Worm (Caenorhabditis elegans) whole organism, mixed stage, embryonic: ENCODE data around the gene F40G9.5.

Experiments
- M03D4.4 ChIP-seq: sonication (generic microtip); optimal IDR thresholded peaks from 2 replicates; lab custom pipeline; 2017; ENCODE audit warnings: mild to moderate bottlenecking, missing genetic modification characterization, missing compliant biosample characterization
- bed-3 ChIP-seq: fragments of 200-800 bp; sonication (Bioruptor generic); optimal IDR thresholded peaks from 3 replicates; lab custom pipeline; 2018; ENCODE audit warnings: mild to moderate bottlenecking, missing genetic modification characterization, moderate library complexity, missing compliant biosample characterization
- blmp-1 ChIP-seq: fragments of 150-350 bp; optimal IDR thresholded peaks from 2 replicates; lab custom pipeline; 2014; ENCODE audit warnings: missing biosample characterization, missing genetic modification characterization
- ceh-43 ChIP-seq: fragments of 200-800 bp; sonication (Bioruptor generic); optimal IDR thresholded peaks from 2 replicates; lab custom pipeline; 2018; ENCODE audit warnings: mild to moderate bottlenecking, missing genetic modification characterization, moderate library complexity, missing compliant biosample characterization
- ceh-83 ChIP-seq: fragments of 200-800 bp; sonication (Bioruptor generic); optimal IDR thresholded peaks from 2 replicates; lab custom pipeline; 2018; ENCODE audit warnings: mild to moderate bottlenecking, missing genetic modification characterization, missing compliant biosample characterization
- ces-1 ChIP-seq: fragments of 150-350 bp; optimal IDR thresholded peaks from 2 replicates; lab custom pipeline; 2014; ENCODE audit warnings: missing biosample characterization, missing genetic modification reagents, missing genetic modification characterization
- cnd-1 ChIP-seq: fragments of 200-800 bp; sonication (Bioruptor generic); optimal IDR thresholded peaks from 2 replicates; lab custom pipeline; 2018; ENCODE audit warnings: mild to moderate bottlenecking, missing genetic modification characterization, missing compliant biosample characterization
- elt-1 ChIP-seq: sonication (generic microtip); optimal IDR thresholded peaks from 2 replicates; lab custom pipeline; 2017; ENCODE audit warnings: missing genetic modification characterization, mild to moderate bottlenecking, missing compliant biosample characterization, antibody characterized with exemption, moderate library complexity, borderline replicate concordance; ENCODE audit not compliant: insufficient read depth
- elt-3 ChIP-seq: fragments of 150-350 bp; optimal IDR thresholded peaks from 2 replicates; lab custom pipeline; 2014; ENCODE audit warnings: missing biosample characterization, missing genetic modification characterization
- flh-1 ChIP-seq: fragments of 200-800 bp; sonication (Bioruptor generic); optimal IDR thresholded peaks from 2 replicates; lab custom pipeline; 2018; ENCODE audit warnings: mild to moderate bottlenecking, missing genetic modification characterization, moderate library complexity, missing compliant biosample characterization
- ham-2 ChIP-seq: fragments of 200-800 bp; sonication (Bioruptor generic); optimal IDR thresholded peaks from 2 replicates; lab custom pipeline; 2018; ENCODE audit warnings: mild to moderate bottlenecking, missing genetic modification characterization, missing compliant biosample characterization
- hlh-1 ChIP-seq: fragments of 150-350 bp; optimal IDR thresholded peaks from 2 replicates; lab custom pipeline; 2014; ENCODE audit warnings: missing biosample characterization, missing genetic modification reagents, missing genetic modification characterization
- lin-13 ChIP-seq: fragments of 150-350 bp; optimal IDR thresholded peaks from 2 replicates; lab custom pipeline; 2014; ENCODE audit warnings: missing biosample characterization, missing genetic modification characterization
- lin-32 ChIP-seq: fragments of 200-800 bp; sonication (Bioruptor generic); optimal IDR thresholded peaks from 2 replicates; lab custom pipeline; 2018; ENCODE audit warnings: mild to moderate bottlenecking, missing genetic modification characterization, missing compliant biosample characterization
- lsy-2 ChIP-seq: fragments of 150-350 bp; optimal IDR thresholded peaks from 2 replicates; lab custom pipeline; 2014; ENCODE audit warnings: missing biosample characterization, missing genetic modification characterization
- mab-5 ChIP-seq: fragments of 150-350 bp; optimal IDR thresholded peaks from 2 replicates; lab custom pipeline; 2014; ENCODE audit warnings: missing biosample characterization, missing genetic modification characterization
- mep-1 ChIP-seq: fragments of 150-350 bp; optimal IDR thresholded peaks from 2 replicates; lab custom pipeline; 2017; ENCODE audit warnings: missing biosample characterization, missing genetic modification reagents, missing genetic modification characterization, inconsistent platforms
- mls-2 ChIP-seq: sonication (generic microtip); optimal IDR thresholded peaks from 2 replicates; lab custom pipeline; 2016; ENCODE audit warnings: mild to moderate bottlenecking, missing genetic modification characterization, moderate library complexity, missing compliant biosample characterization
- nhr-12 ChIP-seq: fragments of 150-350 bp; optimal IDR thresholded peaks from 2 replicates; lab custom pipeline; 2014; ENCODE audit warnings: missing biosample characterization, missing genetic modification characterization
- nhr-2 ChIP-seq: fragments of 150-350 bp; optimal IDR thresholded peaks from 2 replicates; lab custom pipeline; 2014; ENCODE audit warnings: missing biosample characterization, missing genetic modification characterization
- nhr-237 ChIP-seq: fragments of 150-350 bp; optimal IDR thresholded peaks from 2 replicates; lab custom pipeline; 2014; ENCODE audit warnings: missing biosample characterization, missing genetic modification characterization
- nhr-28 ChIP-seq: fragments of 150-350 bp; optimal IDR thresholded peaks from 2 replicates; lab custom pipeline; 2014; ENCODE audit warnings: missing biosample characterization, missing genetic modification characterization
- nhr-76 ChIP-seq: sonication (generic microtip); optimal IDR thresholded peaks from 2 replicates; lab custom pipeline; 2017; ENCODE audit warnings: missing biosample characterization, missing genetic modification characterization
- pha-4 ChIP-seq: fragments of 150-350 bp; optimal IDR thresholded peaks from 2 replicates; lab custom pipeline; 2018; ENCODE audit warnings: missing biosample characterization, missing genetic modification reagents, missing genetic modification characterization
- snpc-4 ChIP-seq: fragments of 150-350 bp; optimal IDR thresholded peaks from 2 replicates; lab custom pipeline; 2014; ENCODE audit warnings: missing biosample characterization, missing genetic modification characterization
- sptf-1 ChIP-seq: sonication (generic microtip); optimal IDR thresholded peaks from 2 replicates; lab custom pipeline; 2017; ENCODE audit warnings: mild to moderate bottlenecking, missing genetic modification characterization, moderate library complexity, missing compliant biosample characterization
- unc-120 ChIP-seq: sonication (generic microtip); optimal IDR thresholded peaks from 2 replicates; lab custom pipeline; 2017; ENCODE audit warnings: missing genetic modification characterization, missing compliant biosample characterization; ENCODE audit not compliant: poor library complexity, severe bottlenecking
- unc-39 ChIP-seq: fragments of 150-350 bp; optimal IDR thresholded peaks from 2 replicates; lab custom pipeline; 2014; ENCODE audit warnings: missing biosample characterization, missing genetic modification characterization
- unc-62 ChIP-seq: fragments of 150-350 bp; optimal IDR thresholded peaks from 2 replicates; lab custom pipeline; 2014; ENCODE audit warnings: missing biosample characterization, missing genetic modification reagents, missing genetic modification characterization
- zip-8 ChIP-seq: fragments of 150-350 bp; optimal IDR thresholded peaks from 2 replicates; lab custom pipeline; 2014; ENCODE audit warnings: missing biosample characterization, missing genetic modification characterization
- ztf-11 ChIP-seq: fragments of 150-350 bp; optimal IDR thresholded peaks from 2 replicates; lab custom pipeline; 2014; ENCODE audit warnings: missing biosample characterization, missing genetic modification characterization

Gene F40G9.5

DNA sequence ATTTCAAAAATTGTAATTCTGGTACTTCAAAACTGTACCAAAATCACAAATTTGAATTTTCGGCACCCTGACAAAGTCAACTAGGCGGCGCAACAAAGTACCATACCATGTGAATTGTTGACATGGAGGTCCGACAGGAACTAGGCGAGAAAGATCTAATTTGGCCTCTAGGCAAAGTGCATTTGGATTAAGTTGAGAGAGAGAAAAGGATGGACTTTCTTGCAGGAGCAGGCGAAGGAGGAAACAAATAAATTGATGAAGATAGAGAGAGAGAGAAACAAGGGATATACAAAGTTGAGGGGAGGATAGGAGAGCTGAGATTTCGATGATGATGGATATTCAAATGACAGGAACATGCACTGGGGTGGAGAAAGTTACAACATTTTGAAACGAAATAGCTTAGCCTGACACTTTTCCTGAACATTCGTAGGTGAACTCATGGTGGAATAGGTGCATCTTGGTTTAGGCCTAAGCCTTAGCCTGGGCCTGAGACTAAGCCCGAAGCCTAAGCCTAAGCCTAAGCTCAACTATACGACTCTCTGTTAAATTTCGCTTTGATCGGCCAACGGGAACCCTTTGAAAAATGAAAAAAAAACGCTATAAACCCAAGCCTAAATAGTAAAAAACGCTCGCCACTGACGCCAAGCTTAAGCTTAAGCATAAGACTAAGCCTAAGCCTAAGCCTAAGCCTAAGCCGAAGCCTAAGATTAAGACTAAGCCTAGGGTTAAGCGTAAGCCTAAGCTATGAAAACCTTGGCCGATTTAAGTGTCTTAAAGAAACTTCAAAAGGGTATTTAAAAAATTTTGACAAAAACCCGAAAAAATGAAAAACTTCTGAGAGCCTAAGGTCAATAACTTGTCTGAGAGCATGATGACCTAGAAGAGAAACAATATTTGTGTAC, 28.0 kb downstream of the F40G9.5 start:
- TF ChIP-seq sptf-1 (tag; lab: Kevin White, UChicago) (no peak), nhr-28 (tag; lab: Kevin White, UChicago) (no peak), lin-13 (no peak), nhr-2 (tag; lab: Kevin White, UChicago) (no peak), ces-1 (GFP tag; lab: Kevin White, UChicago) (peak; percentile 98), lin-32 (no peak), unc-62 (GFP tag; lab: Kevin White, UChicago) (peak; percentile 67)
- TF ChIP-seq, all 35 proteins: peak for 2

DNA sequence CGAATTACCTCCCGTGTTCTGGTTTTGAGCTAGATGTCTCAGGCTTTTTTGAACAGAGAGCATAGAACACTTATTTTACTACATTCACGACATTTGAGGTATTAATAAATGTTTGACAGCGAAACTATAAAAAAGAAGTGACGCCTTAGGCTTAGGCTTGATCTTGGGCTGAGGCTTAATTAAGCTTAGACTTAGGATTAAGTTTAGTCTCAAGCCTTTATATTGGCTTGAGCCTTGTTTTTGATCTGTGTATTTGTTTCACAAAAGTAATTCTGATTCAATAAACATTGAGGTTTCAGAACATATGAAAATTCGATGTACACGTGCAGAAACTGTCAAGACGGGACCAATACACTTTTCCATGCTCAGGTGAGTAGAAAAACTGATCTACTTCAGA, 28.6 kb downstream of the F40G9.5 start, which contains the start of gene klp-20:
Gene klp-20 (plus strand): TSS at position 298 of the 397 bp plus-strand sequence.
- TF ChIP-seq blmp-1 (tag; lab: Kevin White, UChicago) = no peak

DNA sequence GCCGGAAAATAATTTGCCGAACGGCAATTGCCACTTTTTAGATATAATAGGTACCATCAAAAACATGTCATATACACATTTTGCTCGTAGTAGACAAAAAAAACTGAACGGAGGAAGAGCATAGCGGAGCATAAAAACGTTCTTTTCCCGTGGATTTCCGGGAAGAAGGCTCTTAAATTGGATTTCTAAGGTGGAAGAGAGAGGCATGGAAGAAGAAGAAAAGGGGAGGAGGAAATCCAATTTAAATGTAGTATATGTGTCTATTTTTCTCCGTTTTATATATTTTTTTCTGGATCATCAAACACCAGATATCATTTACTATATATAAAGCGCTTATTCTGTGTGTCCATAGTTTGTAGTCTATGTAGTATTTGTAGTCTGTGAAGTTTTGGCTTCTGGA, 30.3 kb downstream of the F40G9.5 start:
- peak; percentile 77 for TF ChIP-seq ces-1 (GFP tag; lab: Kevin White, UChicago)
- no peak for TF ChIP-seq lin-32

DNA sequence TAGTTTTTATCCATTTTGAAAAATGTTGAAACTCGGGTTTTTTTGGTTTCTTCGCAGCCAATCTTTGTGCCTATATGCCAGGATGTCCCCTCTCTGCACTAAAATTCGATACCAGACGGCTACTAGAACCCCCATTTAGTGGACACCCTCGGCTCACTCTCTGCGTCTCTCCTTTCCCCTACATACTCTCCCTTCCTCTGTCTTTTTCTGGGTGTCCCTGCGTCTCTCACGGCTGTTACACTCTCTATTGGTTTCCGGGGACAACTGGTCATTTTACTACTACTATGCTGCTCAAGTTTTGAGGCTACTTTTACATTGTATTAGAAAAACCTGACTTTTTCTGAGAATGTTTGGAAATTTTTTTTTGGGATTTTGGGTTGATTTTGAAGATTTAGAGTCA, 39.3 kb downstream of the F40G9.5 start:
- no peak for TF ChIP-seq nhr-2 (tag; lab: Kevin White, UChicago)
- TF ChIP-seq lsy-2 (tag; lab: Kevin White, UChicago) = no peak
- TF ChIP-seq pha-4 (tag; lab: Kevin White, UChicago) = no peak
- no peak for TF ChIP-seq ceh-43
- no peak for TF ChIP-seq nhr-12 (tag; lab: Kevin White, UChicago)
- no peak for TF ChIP-seq unc-39
- TF ChIP-seq nhr-76 (tag; lab: Kevin White, UChicago) = no peak
- TF ChIP-seq mls-2 (tag; lab: Kevin White, UChicago) = no peak
- peak; percentile 32 for TF ChIP-seq sptf-1 (tag; lab: Kevin White, UChicago)
- TF ChIP-seq ceh-83 (GFP tag; lab: Kevin White, UChicago) = no peak
- no peak for TF ChIP-seq nhr-237 (tag; lab: Kevin White, UChicago)
- TF ChIP-seq zip-8 = no peak
- TF ChIP-seq nhr-28 (tag; lab: Kevin White, UChicago) = no peak
- TF ChIP-seq lin-13 = no peak
- no peak for TF ChIP-seq mep-1
- no peak for TF ChIP-seq ham-2 (GFP tag; lab: Kevin White, UChicago)
- peak; percentile 75 for TF ChIP-seq hlh-1 (tag; lab: Kevin White, UChicago)
- no peak for TF ChIP-seq unc-62 (GFP tag; lab: Kevin White, UChicago)
- no peak for TF ChIP-seq snpc-4 (tag; lab: Kevin White, UChicago)
- TF ChIP-seq mab-5 (tag; lab: Kevin White, UChicago) = no peak
- TF ChIP-seq elt-3 (tag; lab: Kevin White, UChicago) = no peak
- peak; percentile 57 for TF ChIP-seq ces-1 (GFP tag; lab: Kevin White, UChicago)
- no peak for TF ChIP-seq cnd-1 (tag; lab: Kevin White, UChicago)
- TF ChIP-seq ztf-11 = no peak
- TF ChIP-seq bed-3 (GFP tag; lab: Kevin White, UChicago) = no peak
- no peak for TF ChIP-seq flh-1 (GFP tag; lab: Kevin White, UChicago)
- peak; percentile 63 for TF ChIP-seq unc-120 (tag; lab: Kevin White, UChicago)
- TF ChIP-seq elt-1 = no peak

DNA sequence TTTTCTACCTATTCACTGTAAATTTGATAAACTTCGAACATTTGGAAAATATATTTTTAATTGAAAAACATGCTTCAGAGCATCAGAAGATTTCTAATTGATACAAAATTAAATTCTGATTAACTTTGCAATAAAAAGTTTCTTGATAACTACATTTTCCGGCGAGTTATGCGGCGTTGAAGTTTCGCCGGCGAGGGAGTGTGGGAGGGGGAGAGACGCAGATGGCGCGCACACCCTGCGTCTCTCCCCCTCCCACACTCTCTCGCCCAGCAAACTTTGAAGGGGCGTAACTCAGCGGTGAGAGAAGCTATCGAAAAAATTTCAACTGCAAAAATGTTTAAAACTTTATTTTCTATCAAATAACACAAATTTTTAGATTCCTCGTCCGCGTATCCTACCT, 41.4 kb downstream of the F40G9.5 start:
- TF ChIP-seq M03D4.4 (no peak), unc-39 (no peak)
